Worm (Caenorhabditis elegans) whole organism, midembryonic: ENCODE data around the gene rab-19.

Experiments
- T22C8.4 ChIP-seq: fragments of 200-800 bp; sonication (Bioruptor generic); IDR thresholded peaks from 2 replicates; pipeline ENCODE4 v1.3.6; 2022; ENCODE audit warnings: missing genetic modification characterization, missing compliant biosample characterization
- cog-1 ChIP-seq: sonication (generic microtip); optimal IDR thresholded peaks from 2 replicates; lab custom pipeline; 2016; ENCODE audit warnings: missing genetic modification characterization, missing compliant biosample characterization
- flt-1 ChIP-seq: fragments of 200-800 bp; sonication (Bioruptor generic); IDR thresholded peaks from 2 replicates; pipeline ENCODE4 v1.3.6; 2022; ENCODE audit warnings: missing genetic modification characterization, missing compliant biosample characterization
- klf-2 ChIP-seq: fragments of 200-800 bp; sonication (Bioruptor generic); conservative IDR thresholded peaks from 2 replicates; pipeline ENCODE4 v1.3.6; 2022; ENCODE audit warnings: missing genetic modification reagents, missing genetic modification characterization, missing compliant biosample characterization
- med-1 ChIP-seq: sonication (generic microtip); optimal IDR thresholded peaks from 2 replicates; lab custom pipeline; 2017; ENCODE audit warnings: missing genetic modification characterization, mild to moderate bottlenecking, missing compliant biosample characterization, antibody characterized with exemption, missing genetic modification reagents; ENCODE audit not compliant: insufficient read depth
- ref-1 ChIP-seq: fragments of 200-800 bp; sonication (Bioruptor generic); conservative IDR thresholded peaks from 2 replicates; pipeline ENCODE4 v1.3.6; 2022; ENCODE audit warnings: missing genetic modification reagents, missing genetic modification characterization, missing compliant biosample characterization
- tab-1 ChIP-seq: fragments of 200-800 bp; sonication (Bioruptor generic); IDR thresholded peaks from 2 replicates; pipeline ENCODE4 v1.3.6; 2022; ENCODE audit warnings: missing genetic modification characterization, missing compliant biosample characterization
- ztf-23 ChIP-seq: fragments of 200-800 bp; sonication (Bioruptor generic); IDR thresholded peaks from 2 replicates; pipeline ENCODE4 v1.3.6; 2022; ENCODE audit warnings: missing genetic modification reagents, missing genetic modification characterization, missing compliant biosample characterization
- ztf-29 ChIP-seq: fragments of 200-800 bp; sonication (Bioruptor generic); IDR thresholded peaks from 2 replicates; pipeline ENCODE4 v1.3.6; 2022; ENCODE audit warnings: missing genetic modification reagents, missing genetic modification characterization, missing compliant biosample characterization

DNA sequence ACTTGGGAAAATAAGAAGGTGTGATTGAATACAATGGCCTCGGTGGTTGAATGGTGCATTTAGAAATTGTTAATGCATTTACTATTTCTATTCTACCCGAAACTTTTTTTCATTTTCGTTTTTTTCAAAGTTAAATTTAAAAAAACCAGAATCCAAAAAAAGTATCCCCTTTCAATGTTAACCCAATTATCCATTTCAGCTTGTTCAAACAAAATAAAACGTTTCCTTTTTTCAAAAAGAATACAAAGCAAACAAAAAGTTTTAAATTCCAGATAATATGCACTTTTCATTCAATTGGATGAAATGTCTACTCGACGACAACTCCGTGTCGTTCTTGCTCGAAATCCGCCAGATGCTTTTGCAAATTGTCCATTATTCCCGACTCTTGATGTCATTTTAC lies 41.6 kb downstream of the rab-19 start, which contains the start of gene W02A2.5:
- no peak for TF ChIP-seq flt-1 (GFP tag; lab: Robert Waterston, UW)
- no peak for TF ChIP-seq ztf-29 (GFP tag; lab: Robert Waterston, UW)
- TF ChIP-seq klf-2 (GFP tag; lab: Robert Waterston, UW) = no peak
- no peak for TF ChIP-seq med-1
- TF ChIP-seq ztf-23 (GFP tag; lab: Robert Waterston, UW) = no peak
- no peak for TF ChIP-seq T22C8.4 (GFP tag; lab: Robert Waterston, UW)
- no peak for TF ChIP-seq tab-1 (GFP tag; lab: Robert Waterston, UW)
- TF ChIP-seq ref-1 (GFP tag; lab: Robert Waterston, UW) = no peak
- TF ChIP-seq cog-1 = no peak
